Worm (Caenorhabditis elegans): ENCODE results near the gene nasp-2.

nasp-2 gene

DNA sequence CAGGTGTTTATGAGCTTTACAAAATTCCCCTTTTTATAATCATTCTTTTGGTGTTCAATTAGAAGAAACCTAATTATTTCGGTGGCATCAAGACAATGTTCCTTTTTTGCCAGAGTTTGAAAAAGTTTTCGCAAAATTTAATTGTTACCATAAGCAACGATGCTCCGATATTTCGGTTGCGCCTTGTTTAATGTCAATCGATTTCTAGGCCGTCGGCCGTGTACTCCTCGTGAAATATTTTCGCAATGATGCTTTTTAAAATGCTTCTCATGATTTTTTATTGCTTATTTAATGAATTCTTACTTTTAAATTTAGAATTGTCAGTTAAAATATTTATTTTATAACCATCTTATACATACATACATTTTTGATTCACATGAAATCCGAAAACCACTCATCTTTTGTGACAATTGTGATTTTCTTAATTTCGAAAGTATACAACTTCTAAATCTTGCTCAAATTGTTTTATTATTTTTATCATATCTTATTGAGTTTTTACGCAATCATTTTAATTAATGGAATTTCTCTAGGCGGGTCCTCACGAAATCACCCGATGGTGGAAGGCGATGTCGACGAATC is 1.1 kb upstream of the nasp-2 start, which contains the start of gene C50B6.3 (continued):
- TF ChIP-seq hlh-11 (tag; optimal IDR thresholded peaks at IDR 0.05) = peak; percentile 41
- no peak for TF ChIP-seq arid-1 (GFP tag; conservative IDR thresholded peaks at IDR 0.05)
- no peak for TF ChIP-seq F26F4.8 (GFP tag; conservative IDR thresholded peaks at IDR 0.05)
- TF ChIP-seq duxl-1 (tag; optimal IDR thresholded peaks at IDR 0.05; ENCODE audit: poor library complexity) = peak; percentile 83
- TF ChIP-seq lin-1 (GFP tag; IDR thresholded peaks at IDR 0.05) = no peak
- TF ChIP-seq lsy-2 (tag; optimal IDR thresholded peaks at IDR 0.05) = peak in 1 of 2 experiments; percentile 93
- TF ChIP-seq ceh-62 (tag; optimal IDR thresholded peaks at IDR 0.05) = no peak
- peak; percentile 18 for TF ChIP-seq F37D6.2 (tag; optimal IDR thresholded peaks at IDR 0.05)
- TF ChIP-seq daf-12 (tag; optimal IDR thresholded peaks at IDR 0.05) = no peak
- TF ChIP-seq unc-39 (tag; optimal IDR thresholded peaks at IDR 0.05) = no peak
- no peak for TF ChIP-seq ZK546.5 (tag; optimal IDR thresholded peaks at IDR 0.05)
- TF ChIP-seq fkh-10 (GFP tag; optimal IDR thresholded peaks at IDR 0.05) = no peak
- no peak for TF ChIP-seq nhr-111 (GFP tag; optimal IDR thresholded peaks at IDR 0.05)
- no peak for TF ChIP-seq ceh-28 (tag; optimal IDR thresholded peaks at IDR 0.05)
- no peak for TF ChIP-seq zfp-3 (GFP tag; conservative IDR thresholded peaks at IDR 0.05)
- peak; percentile 99 for TF ChIP-seq T20F7.1 (GFP tag; optimal IDR thresholded peaks at IDR 0.05)

DNA sequence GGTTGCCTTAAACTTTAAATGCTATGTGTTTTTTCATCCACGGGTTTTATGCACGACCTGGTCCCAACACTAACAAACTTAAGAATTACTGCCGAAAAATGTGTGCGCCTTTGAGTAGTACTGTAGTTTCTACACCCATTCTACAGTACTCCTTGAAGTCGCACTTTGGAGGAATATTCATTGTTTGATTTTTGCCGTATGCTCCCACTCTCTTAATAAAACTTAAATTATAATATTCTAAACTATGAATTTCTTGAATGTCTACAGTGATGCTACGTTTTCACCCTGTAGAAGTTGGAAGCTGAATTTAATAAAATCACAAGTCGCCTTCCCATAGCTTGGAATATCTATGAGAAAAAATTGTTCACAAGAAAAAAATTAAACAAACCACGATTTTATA is 2.3 kb downstream of the nasp-2 start:
- TF ChIP-seq spr-1 (tag; optimal IDR thresholded peaks at IDR 0.05) (no peak), php-3 (GFP tag; IDR thresholded peaks at IDR 0.05) (no peak), ces-1 (GFP tag; optimal IDR thresholded peaks at IDR 0.05) (no peak), egl-43 (GFP tag; IDR thresholded peaks at IDR 0.05) (no peak), madf-5 (GFP tag; IDR thresholded peaks at IDR 0.05) (no peak), duxl-1 (tag; optimal IDR thresholded peaks at IDR 0.05; ENCODE audit: poor library complexity) (no peak), zfp-3 (GFP tag; conservative IDR thresholded peaks at IDR 0.05) (no peak), unc-130 (GFP tag; optimal IDR thresholded peaks at IDR 0.05) (peak; percentile 22), arid-1 (GFP tag; conservative IDR thresholded peaks at IDR 0.05) (no peak)

DNA sequence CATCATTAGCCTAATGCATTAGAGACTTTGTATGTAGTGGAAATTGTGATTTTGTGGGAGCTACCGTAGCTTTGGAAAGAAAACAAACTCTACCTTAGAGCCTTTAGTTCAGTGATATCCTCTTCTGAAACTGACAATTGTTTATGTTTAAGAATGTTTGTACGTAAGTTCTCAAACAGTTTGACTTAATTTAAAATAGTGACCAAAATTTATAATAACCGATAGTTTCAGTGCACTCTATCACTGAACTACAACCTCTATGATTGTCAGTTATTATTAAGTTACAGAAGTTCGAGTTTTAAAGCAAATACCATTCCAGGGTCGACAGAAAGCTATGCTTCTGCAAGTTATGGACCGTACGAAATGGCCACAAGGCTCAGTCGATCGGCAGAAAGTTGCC is 3.4 kb downstream of the nasp-2 start, which contains the start of gene C50B6.1:
TSS of gene C50B6.1 (plus strand) at position 301 of the 400 bp plus-strand sequence.
- TF ChIP-seq Y5F2A.4 (GFP tag; optimal IDR thresholded peaks at IDR 0.05) (no peak), daf-12 (tag; optimal IDR thresholded peaks at IDR 0.05) (no peak), nhr-25 (tag; optimal IDR thresholded peaks at IDR 0.05; ENCODE audit: borderline replicate concordance, insufficient read depth) (no peak), jun-1 (tag; optimal IDR thresholded peaks at IDR 0.05) (no peak), mep-1 (tag; optimal IDR thresholded peaks at IDR 0.05) (no peak), hif-1 (tag; optimal IDR thresholded peaks at IDR 0.05) (no peak), madf-9 (GFP tag; conservative IDR thresholded peaks at IDR 0.05) (no peak), tag-97 (GFP tag; IDR thresholded peaks at IDR 0.05) (no peak), nhr-6 (tag; optimal IDR thresholded peaks at IDR 0.05) (no peak), egl-43 (GFP tag; IDR thresholded peaks at IDR 0.05) (no peak), dmd-8 (GFP tag; IDR thresholded peaks at IDR 0.05) (no peak), nhr-237 (tag; optimal IDR thresholded peaks at IDR 0.05) (no peak)

DNA sequence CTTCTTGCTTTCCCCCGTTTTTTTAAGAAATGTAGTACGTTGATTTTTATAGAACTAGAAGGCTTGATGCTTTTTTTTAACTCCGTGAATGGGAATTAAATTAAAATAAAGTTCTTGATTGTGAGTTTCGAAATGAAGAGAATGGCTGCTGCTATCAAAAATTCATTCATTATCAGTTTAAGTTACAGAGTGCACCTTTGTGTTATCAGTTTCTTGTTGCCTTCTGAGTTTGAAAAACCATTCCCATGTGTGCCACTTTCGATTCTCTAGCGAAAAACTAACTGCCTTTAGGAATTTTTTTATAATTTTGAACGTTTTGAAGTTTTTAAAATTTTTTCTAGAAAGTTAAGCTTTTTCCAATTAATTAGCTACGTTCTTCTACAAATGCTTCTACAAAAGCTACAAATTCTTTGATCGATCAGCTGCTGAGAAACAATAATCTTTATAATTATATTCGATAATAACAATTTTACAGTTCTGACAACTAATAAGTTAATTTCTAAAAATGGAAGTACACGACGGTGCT is 7.3 kb downstream of the nasp-2 start, which contains the start of gene C26E1.2:
TSS of gene C26E1.2 (plus strand) at position 476 of the 526 bp plus-strand sequence.
- no peak for TF ChIP-seq nhr-42 (GFP tag; IDR thresholded peaks at IDR 0.05)
- TF ChIP-seq hmg-1.1 (GFP tag; IDR thresholded peaks at IDR 0.05) = no peak
- peak; percentile 91 for TF ChIP-seq pqm-1 (tag; optimal IDR thresholded peaks at IDR 0.05)
- TF ChIP-seq F26F4.8 (GFP tag; conservative IDR thresholded peaks at IDR 0.05) = no peak
- no peak for TF ChIP-seq daf-16 (GFP tag; optimal IDR thresholded peaks at IDR 0.05)
- TF ChIP-seq daf-16 (tag; optimal IDR thresholded peaks at IDR 0.05) = peak; percentile 55
- no peak for TF ChIP-seq fkh-10 (GFP tag; optimal IDR thresholded peaks at IDR 0.05)
- TF ChIP-seq gei-8 (GFP tag; optimal IDR thresholded peaks at IDR 0.05) = no peak
- TF ChIP-seq dpl-1 (GFP tag; optimal IDR thresholded peaks at IDR 0.05) = no peak
- no peak for TF ChIP-seq saeg-2 (GFP tag; IDR thresholded peaks at IDR 0.05)
- TF ChIP-seq jun-1 (tag; optimal IDR thresholded peaks at IDR 0.05) = no peak
- TF ChIP-seq dmd-8 (GFP tag; IDR thresholded peaks at IDR 0.05) = no peak
- TF ChIP-seq hlh-11 (tag; optimal IDR thresholded peaks at IDR 0.05) = peak; percentile 45
- peak; percentile 12 for TF ChIP-seq dve-1 (tag; optimal IDR thresholded peaks at IDR 0.05; ENCODE audit: insufficient read depth)
- TF ChIP-seq dmd-6 (GFP tag; IDR thresholded peaks at IDR 0.05) = peak; percentile 37; the same call in 1 of the 2 replicates
- TF ChIP-seq T20F7.1 (GFP tag; optimal IDR thresholded peaks at IDR 0.05) = no peak
- peak; percentile 75 for TF ChIP-seq nhr-28 (tag; optimal IDR thresholded peaks at IDR 0.05)
- no peak for TF ChIP-seq lir-3 (tag; optimal IDR thresholded peaks at IDR 0.05)
- no peak for TF ChIP-seq lin-1 (GFP tag; IDR thresholded peaks at IDR 0.05)
- no peak for TF ChIP-seq madf-9 (GFP tag; conservative IDR thresholded peaks at IDR 0.05)

Data from whole organism, L4 larva.